Fruit fly (Drosophila melanogaster): ENCODE results near the gene Trs33.

The Trs33 gene

DNA sequence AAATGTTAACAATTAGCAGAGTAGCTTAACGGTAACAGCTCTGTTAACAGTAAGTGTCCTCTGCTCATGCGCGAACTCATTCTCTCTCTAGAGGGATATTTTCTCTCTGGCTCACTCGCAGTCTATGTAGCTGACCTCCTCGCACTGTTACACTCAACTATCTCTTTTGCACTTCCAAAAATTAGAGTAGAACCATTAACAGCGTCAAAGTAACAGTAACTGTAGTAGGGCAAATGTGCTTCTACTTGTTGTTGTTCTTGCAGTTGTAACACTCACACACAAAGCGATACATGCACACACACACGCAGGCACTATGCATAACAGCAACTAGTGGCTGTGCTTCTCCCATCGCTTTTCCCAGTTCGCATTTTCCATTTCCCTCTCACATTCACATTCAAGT, 28.3 kb upstream of the Trs33 start (continued):
- TF ChIP-seq stwl (tag; optimal IDR thresholded peaks at IDR 0.05) (peak; percentile 48), CG6791 (GFP tag; IDR thresholded peaks at IDR 0.05; ENCODE audit: partially characterized antibody) (peak; percentile 46; the same call in 1 of the 3 replicates), chinmo (GFP tag; IDR thresholded peaks at IDR 0.05; ENCODE audit: partially characterized antibody) (0 out of 4 replicates have a peak, but pooled peaks have one; percentile 58), pb (GFP tag; optimal IDR thresholded peaks at IDR 0.05) (no peak), unc-4 (GFP tag; IDR thresholded peaks at IDR 0.05; ENCODE audit: partially characterized antibody) (no peak), grau (tag; optimal IDR thresholded peaks at IDR 0.05) (no peak), ewg (GFP tag; optimal IDR thresholded peaks at IDR 0.05) (peak; percentile 93), CG6654 (GFP tag; optimal IDR thresholded peaks at IDR 0.05) (no peak), CG5953 (GFP tag; IDR thresholded peaks at IDR 0.05) (no peak), NC2α (GFP tag; optimal IDR thresholded peaks at IDR 0.05) (no peak), onecut (GFP tag; IDR thresholded peaks at IDR 0.05) (peak; percentile 58), Sry-β (GFP tag; optimal IDR thresholded peaks at IDR 0.05) (no peak), CG12391 (tag; optimal IDR thresholded peaks at IDR 0.05) (no peak), Hey (tag; optimal IDR thresholded peaks at IDR 0.05) (no peak), Chrac-16 (GFP tag; optimal IDR thresholded peaks at IDR 0.05) (no peak), CG17802 (tag; optimal IDR thresholded peaks at IDR 0.05) (no peak), lbe (GFP tag; optimal IDR thresholded peaks at IDR 0.05) (no peak), kni (GFP tag; optimal IDR thresholded peaks at IDR 0.05) (peak; percentile 47), Dek (tag; optimal IDR thresholded peaks at IDR 0.05) (no peak), CG4730 (GFP tag; IDR thresholded peaks at IDR 0.05) (no peak), zf30C (GFP tag; optimal IDR thresholded peaks at IDR 0.05) (no peak), Doc3 (GFP tag; IDR thresholded peaks at IDR 0.05; ENCODE audit: partially characterized antibody) (no peak), CG14710 (tag; optimal IDR thresholded peaks at IDR 0.05) (no peak), CG10979 (tag; optimal IDR thresholded peaks at IDR 0.05) (no peak), HmgZ (tag; optimal IDR thresholded peaks at IDR 0.05) (no peak), CG4707 (GFP tag; optimal IDR thresholded peaks at IDR 0.05) (no peak), rib (GFP tag; IDR thresholded peaks at IDR 0.05) (no peak)

dm6 chr3R:15375470-15375869, 24.7 kb upstream of the Trs33 start:
- TF ChIP-seq cg (GFP tag; optimal IDR thresholded peaks at IDR 0.05) (peak; percentile 62), wek (GFP tag; optimal IDR thresholded peaks at IDR 0.05) (no peak), CG8478 (optimal IDR thresholded peaks at IDR 0.05) (peak; percentile 69), trem (tag; optimal IDR thresholded peaks at IDR 0.05) (no peak), CG18011 (GFP tag; optimal IDR thresholded peaks at IDR 0.05) (peak; percentile 44), esg (GFP tag; conservative IDR thresholded peaks at IDR 0.05) (no peak), CG6765 (GFP tag; optimal IDR thresholded peaks at IDR 0.05) (no peak), Trl (optimal IDR thresholded peaks at IDR 0.05) (peak in 1 of 2 experiments; percentile 22), Trl (GFP tag; optimal IDR thresholded peaks at IDR 0.05) (no peak), nerfin-1 (tag; optimal IDR thresholded peaks at IDR 0.05) (peak; percentile 24)

- TF ChIP-seq YL-1 (GFP tag; optimal IDR thresholded peaks at IDR 0.05) (peak; percentile 22), CG4282 (GFP tag; optimal IDR thresholded peaks at IDR 0.05) (no peak), prd (optimal IDR thresholded peaks at IDR 0.05) (no peak), prd (GFP tag; IDR thresholded peaks at IDR 0.05) (no peak), bowl (GFP tag; IDR thresholded peaks at IDR 0.05) (no peak), tx (GFP tag; optimal IDR thresholded peaks at IDR 0.05) (no peak), repo (GFP tag; optimal IDR thresholded peaks at IDR 0.05) (no peak), Med (GFP tag) (peak; percentile 58), mld (GFP tag; IDR thresholded peaks at IDR 0.05; ENCODE audit: partially characterized antibody) (no peak), Trl (optimal IDR thresholded peaks at IDR 0.05) (peak; percentile 52 to 72), Trl (GFP tag; optimal IDR thresholded peaks at IDR 0.05) (no peak), z (GFP tag; IDR thresholded peaks at IDR 0.05) (0 out of 3 replicates have a peak, but pooled peaks have one; percentile 39), CG6765 (GFP tag; optimal IDR thresholded peaks at IDR 0.05) (no peak), zen2 (GFP tag; IDR thresholded peaks at IDR 0.05; ENCODE audit: partially characterized antibody) (0 out of 3 replicates have a peak, but pooled peaks have one; percentile 41), CG34422 (GFP tag; IDR thresholded peaks at IDR 0.05) (0 out of 3 replicates have a peak, but pooled peaks have one; percentile 17), row (GFP tag; IDR thresholded peaks at IDR 0.05) (no peak), cg (GFP tag; optimal IDR thresholded peaks at IDR 0.05) (peak; percentile 28), onecut (GFP tag; IDR thresholded peaks at IDR 0.05) (peak; percentile 98)
Measured at dm6 chr3R:15374397-15374796, 23.6 kb upstream of the Trs33 start, which contains the start of gene Rbp. TSS of gene Rbp (plus strand) at chr3R:15374635.

Measured in whole organism, embryonic.